Worm (Caenorhabditis elegans): Measurements from ENCODE around the gene hsp-12.6.

hsp-12.6 gene

ce11 chrIV:9408004-9408403, 39.0 kb downstream of the hsp-12.6 start, which contains the start of gene F56D5.5:
F56D5.5 (minus strand) TSS chrIV:9408104.
- TF ChIP-seq sdc-2 (tag; optimal IDR thresholded peaks at IDR 0.05) (no peak), lim-6 (tag; optimal IDR thresholded peaks at IDR 0.05) (no peak), nfya-1 (tag; optimal IDR thresholded peaks at IDR 0.05) (no peak), C08G9.2 (tag; optimal IDR thresholded peaks at IDR 0.05) (no peak), ceh-30 (tag; optimal IDR thresholded peaks at IDR 0.05) (no peak), fkh-10 (GFP tag; optimal IDR thresholded peaks at IDR 0.05) (no peak), syd-9 (tag; optimal IDR thresholded peaks at IDR 0.05) (no peak), sox-2 (GFP tag; IDR thresholded peaks at IDR 0.05) (no peak), dmd-4 (tag; optimal IDR thresholded peaks at IDR 0.05; ENCODE audit: borderline replicate concordance) (no peak), C38D4.7 (GFP tag; optimal IDR thresholded peaks at IDR 0.05) (no peak), hlh-6 (tag; optimal IDR thresholded peaks at IDR 0.05) (no peak), pha-2 (tag; optimal IDR thresholded peaks at IDR 0.05) (no peak)

ce11 chrIV:9403761-9404420, 43.1 kb downstream of the hsp-12.6 start:
- TF ChIP-seq hlh-13 (GFP tag; optimal IDR thresholded peaks at IDR 0.05), result no peak
- TF ChIP-seq ceh-48 (tag; optimal IDR thresholded peaks at IDR 0.05), result peak; percentile 36

ce11 chrIV:9401715-9402114, 45.3 kb downstream of the hsp-12.6 start, which contains the start of gene F56D5.6:
F56D5.6 (plus strand) TSS chrIV:9401922.
- TF ChIP-seq pros-1 (tag; optimal IDR thresholded peaks at IDR 0.05) (no peak), ceh-6 (GFP tag; optimal IDR thresholded peaks at IDR 0.05) (no peak), pat-9 (tag; optimal IDR thresholded peaks at IDR 0.05) (no peak), hlh-30 (tag; optimal IDR thresholded peaks at IDR 0.05; ENCODE audit: insufficient read depth) (no peak), nfya-1 (tag; optimal IDR thresholded peaks at IDR 0.05) (no peak), mec-3 (tag; optimal IDR thresholded peaks at IDR 0.05; ENCODE audit: borderline replicate concordance) (no peak), ets-4 (tag; optimal IDR thresholded peaks at IDR 0.05) (no peak), odd-2 (tag; optimal IDR thresholded peaks at IDR 0.05) (no peak), ceh-30 (tag; optimal IDR thresholded peaks at IDR 0.05) (no peak), unc-3 (GFP tag; conservative IDR thresholded peaks at IDR 0.05) (no peak), unc-3 (tag; optimal IDR thresholded peaks at IDR 0.05) (no peak)

DNA sequence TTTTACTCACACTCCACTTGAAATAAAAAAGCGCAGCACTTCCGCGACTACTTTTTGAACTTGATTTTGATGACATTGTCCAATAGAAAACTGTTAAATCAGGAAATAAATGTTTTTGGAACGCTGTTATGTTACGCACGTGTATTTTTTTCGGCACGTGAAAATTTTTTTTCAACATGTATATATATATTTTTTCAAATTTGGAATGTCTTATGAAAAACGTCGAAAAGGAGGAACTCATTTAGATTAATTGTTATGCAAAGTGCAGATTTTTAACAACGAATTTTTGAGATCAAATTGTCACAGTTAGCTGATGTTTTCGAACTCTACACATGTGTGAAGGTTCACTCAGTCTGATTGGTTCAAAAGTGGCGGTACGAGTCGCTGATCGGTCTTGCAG, 48.5 kb downstream of the hsp-12.6 start, which contains the start of gene F56D5.2:
F56D5.2 (minus strand) TSS at position 101 of the 400 bp plus-strand sequence.
- TF ChIP-seq syd-9 (tag; optimal IDR thresholded peaks at IDR 0.05) (no peak), fkh-6 (tag; optimal IDR thresholded peaks at IDR 0.05) (no peak), gmeb-2 (tag; optimal IDR thresholded peaks at IDR 0.05) (no peak), pha-4 (tag; optimal IDR thresholded peaks at IDR 0.05) (no peak), ceh-34 (tag; optimal IDR thresholded peaks at IDR 0.05) (no peak), sox-2 (GFP tag; IDR thresholded peaks at IDR 0.05) (no peak), hlh-6 (tag; optimal IDR thresholded peaks at IDR 0.05) (no peak), unc-42 (tag; optimal IDR thresholded peaks at IDR 0.05) (no peak), nfya-1 (tag; optimal IDR thresholded peaks at IDR 0.05) (no peak), elt-4 (tag; optimal IDR thresholded peaks at IDR 0.05) (no peak), hlh-30 (tag; optimal IDR thresholded peaks at IDR 0.05; ENCODE audit: insufficient read depth) (no peak), ama-1 (optimal IDR thresholded peaks at IDR 0.05) (no peak), pros-1 (tag; optimal IDR thresholded peaks at IDR 0.05) (no peak), ahr-1 (tag; optimal IDR thresholded peaks at IDR 0.05) (no peak), unc-86 (tag; optimal IDR thresholded peaks at IDR 0.05) (no peak), pax-1 (tag; optimal IDR thresholded peaks at IDR 0.05) (no peak), ref-2 (tag; optimal IDR thresholded peaks at IDR 0.05) (no peak), hlh-13 (GFP tag; optimal IDR thresholded peaks at IDR 0.05) (no peak), F13H6.1 (tag; optimal IDR thresholded peaks at IDR 0.05) (no peak), ceh-9 (tag; optimal IDR thresholded peaks at IDR 0.05) (no peak)

Measured in whole organism, late embryonic.